Worm (Caenorhabditis elegans) whole organism, young adult: Measurements from ENCODE around the gene W01D2.3.

Experiments
- B0261.1 ChIP-seq: sonication (generic microtip); optimal IDR thresholded peaks from 2 replicates; lab custom pipeline; 2016; ENCODE audit warnings: mild to moderate bottlenecking, missing genetic modification characterization, moderate library complexity, missing compliant biosample characterization
- C06A6.2 ChIP-seq: fragments of 200-800 bp; sonication (Bioruptor generic); conservative IDR thresholded peaks from 2 replicates; pipeline ENCODE4 v1.3.6; 2022; ENCODE audit warnings: missing genetic modification characterization, missing compliant biosample characterization
- D2030.7 ChIP-seq: fragments of 200-800 bp; sonication (Bioruptor generic); IDR thresholded peaks from 2 replicates; pipeline ENCODE4 v1.3.6; 2022; ENCODE audit warnings: missing genetic modification reagents, missing genetic modification characterization, missing compliant biosample characterization
- F10E7.11 ChIP-seq: sonication (generic microtip); optimal IDR thresholded peaks from 2 replicates; lab custom pipeline; 2017; ENCODE audit warnings: mild to moderate bottlenecking, missing genetic modification characterization, moderate library complexity, missing compliant biosample characterization
- F33H1.4 ChIP-seq: fragments of 200-800 bp; sonication (Bioruptor generic); IDR thresholded peaks from 2 replicates; pipeline ENCODE4 v1.3.6; 2022; ENCODE audit warnings: missing genetic modification reagents, missing genetic modification characterization, missing compliant biosample characterization
- F37B4.10 ChIP-seq: fragments of 200-800 bp; sonication (Bioruptor generic); IDR thresholded peaks from 2 replicates; pipeline ENCODE4 v1.3.6; 2022; ENCODE audit warnings: missing genetic modification characterization, missing compliant biosample characterization
- F57C9.4 ChIP-seq: sonication (generic microtip); optimal IDR thresholded peaks from 2 replicates; lab custom pipeline; 2017; ENCODE audit warnings: mild to moderate bottlenecking, missing genetic modification characterization, missing compliant biosample characterization
- Y56A3A.18 ChIP-seq: fragments of 200-800 bp; sonication (Bioruptor generic); IDR thresholded peaks from 2 replicates; pipeline ENCODE4 v1.3.6; 2022; ENCODE audit warnings: missing genetic modification reagents, missing genetic modification characterization, missing compliant biosample characterization
- Y67H2A.10 ChIP-seq: fragments of 200-800 bp; sonication (Bioruptor generic); conservative IDR thresholded peaks from 2 replicates; pipeline ENCODE4 v1.3.6; 2022; ENCODE audit warnings: missing genetic modification reagents, missing genetic modification characterization, missing compliant biosample characterization
- ZK185.1 ChIP-seq: sonication (generic microtip); optimal IDR thresholded peaks from 2 replicates; lab custom pipeline; 2016; ENCODE audit warnings: mild to moderate bottlenecking, missing genetic modification characterization, missing compliant biosample characterization; ENCODE audit not compliant: poor library complexity, severe bottlenecking
- atf-7 ChIP-seq: sonication (generic microtip); optimal IDR thresholded peaks from 2 replicates; lab custom pipeline; 2017; ENCODE audit warnings: mild to moderate bottlenecking, missing genetic modification characterization, missing compliant biosample characterization
- attf-5 ChIP-seq: fragments of 200-800 bp; sonication (Bioruptor generic); optimal IDR thresholded peaks from 2 replicates; lab custom pipeline; 2018; ENCODE audit warnings: mild to moderate bottlenecking, missing genetic modification characterization, missing compliant biosample characterization
- ccch-3 ChIP-seq: fragments of 200-800 bp; sonication (Bioruptor generic); optimal IDR thresholded peaks from 2 replicates; lab custom pipeline; 2018; ENCODE audit warnings: mild to moderate bottlenecking, missing genetic modification characterization, missing compliant biosample characterization
- cebp-1 ChIP-seq, 2 experiments: fragments of 200-800 bp in 1 of 2; sonication (Bioruptor generic) in 1 of 2; sonication (generic microtip) in 1 of 2; IDR thresholded peaks in 1 of 2; optimal IDR thresholded peaks in 1 of 2; 2 replicates each; pipeline versions ENCODE4 v1.3.6 to Lab custom; 2017 to 2022; ENCODE audit warnings: missing compliant biosample characterization in 2 of 2, missing genetic modification characterization in 2 of 2, mild to moderate bottlenecking in 1 of 2, missing genetic modification reagents in 1 of 2, moderate library complexity in 1 of 2
- ceh-91 ChIP-seq: fragments of 200-800 bp; sonication (Bioruptor generic); IDR thresholded peaks from 2 replicates; pipeline ENCODE4 v1.3.6; 2022; ENCODE audit warnings: missing genetic modification reagents, missing genetic modification characterization, missing compliant biosample characterization
- dpl-1 ChIP-seq: fragments of 150-350 bp; optimal IDR thresholded peaks from 2 replicates; lab custom pipeline; 2014; ENCODE audit warnings: missing biosample characterization, missing genetic modification reagents, missing genetic modification characterization
- efl-1 ChIP-seq: fragments of 150-350 bp; optimal IDR thresholded peaks from 2 replicates; lab custom pipeline; 2014; ENCODE audit warnings: missing biosample characterization, missing genetic modification reagents, missing genetic modification characterization
- egrh-3 ChIP-seq: fragments of 200-800 bp; sonication (Bioruptor generic); IDR thresholded peaks from 2 replicates; pipeline ENCODE4 v1.3.6; 2022; ENCODE audit warnings: missing genetic modification reagents, missing genetic modification characterization, missing compliant biosample characterization
- him-1 ChIP-seq: sonication (generic microtip); optimal IDR thresholded peaks from 2 replicates; lab custom pipeline; 2016; ENCODE audit warnings: missing genotype, missing genetic modification reagents, missing genetic modification characterization, missing compliant biosample characterization
- hmg-1.2 ChIP-seq: fragments of 200-800 bp; sonication (Bioruptor generic); IDR thresholded peaks from 2 replicates; pipeline ENCODE4 v1.3.6; 2022; ENCODE audit warnings: missing genetic modification reagents, missing genetic modification characterization, missing compliant biosample characterization
- lin-54 ChIP-seq: fragments of 200-800 bp; sonication (Bioruptor generic); optimal IDR thresholded peaks from 2 replicates; lab custom pipeline; 2018; ENCODE audit warnings: mild to moderate bottlenecking, missing genetic modification characterization, missing compliant biosample characterization
- lsl-1 ChIP-seq: fragments of 200-800 bp; sonication (Bioruptor generic); optimal IDR thresholded peaks from 2 replicates; lab custom pipeline; 2018; ENCODE audit warnings: mild to moderate bottlenecking, missing genetic modification characterization, moderate library complexity, missing compliant biosample characterization
- madf-10 ChIP-seq: sonication (generic microtip); optimal IDR thresholded peaks from 2 replicates; lab custom pipeline; 2016; ENCODE audit warnings: mild to moderate bottlenecking, missing genetic modification characterization, missing compliant biosample characterization
- madf-6 ChIP-seq: fragments of 200-800 bp; sonication (Bioruptor generic); IDR thresholded peaks from 2 replicates; pipeline ENCODE4 v1.3.6; 2022; ENCODE audit warnings: missing genetic modification reagents, missing genetic modification characterization, missing compliant biosample characterization
- madf-8 ChIP-seq: fragments of 200-800 bp; sonication (Bioruptor generic); conservative IDR thresholded peaks from 2 replicates; pipeline ENCODE4 v1.3.6; 2022; ENCODE audit warnings: missing genetic modification reagents, missing genetic modification characterization, missing compliant biosample characterization
- rec-8 ChIP-seq, 2 experiments: sonication (generic microtip); optimal IDR thresholded peaks; 2 replicates each; lab custom pipeline; 2016; ENCODE audit warnings: mild to moderate bottlenecking in 2 of 2, missing genetic modification characterization in 2 of 2, missing genetic modification reagents in 2 of 2, missing genotype in 2 of 2, missing biosample characterization in 1 of 2, missing compliant biosample characterization in 1 of 2, moderate library complexity in 1 of 2
- sdz-38 ChIP-seq: sonication (generic microtip); optimal IDR thresholded peaks from 2 replicates; lab custom pipeline; 2016; ENCODE audit warnings: missing genotype, missing genetic modification characterization, missing compliant biosample characterization
- sea-2 ChIP-seq: fragments of 200-800 bp; sonication (Bioruptor generic); IDR thresholded peaks from 2 replicates; pipeline ENCODE4 v1.3.6; 2022; ENCODE audit warnings: missing genetic modification characterization, missing compliant biosample characterization
- snpc-1.1 ChIP-seq: sonication (generic microtip); optimal IDR thresholded peaks from 2 replicates; lab custom pipeline; 2017; ENCODE audit warnings: missing genetic modification characterization, mild to moderate bottlenecking, missing compliant biosample characterization, antibody characterized with exemption, moderate library complexity, missing genotype, missing genetic modification reagents; ENCODE audit not compliant: insufficient read depth
- snpc-4 ChIP-seq, 5 experiments: fragments of 150-350 bp in 1 of 5; sonication (generic microtip) in 4 of 5; optimal IDR thresholded peaks; 2 replicates each; lab custom pipeline; 2014 to 2018; ENCODE audit warnings: missing genetic modification characterization in 5 of 5, missing biosample characterization in 3 of 5, antibody characterized with exemption in 2 of 5, mild to moderate bottlenecking in 2 of 5, missing compliant biosample characterization in 2 of 5, missing genotype in 2 of 5, moderate library complexity in 2 of 5, missing genetic modification reagents in 1 of 5
- somi-1 ChIP-seq: fragments of 200-800 bp; sonication (Bioruptor generic); optimal IDR thresholded peaks from 2 replicates; lab custom pipeline; 2018; ENCODE audit warnings: mild to moderate bottlenecking, missing genetic modification characterization, missing compliant biosample characterization
- tlf-1 ChIP-seq: fragments of 200-800 bp; sonication (Bioruptor generic); optimal IDR thresholded peaks from 2 replicates; lab custom pipeline; 2018; ENCODE audit warnings: mild to moderate bottlenecking, missing genetic modification characterization, missing compliant biosample characterization
- xnd-1 ChIP-seq: sonication (generic microtip); optimal IDR thresholded peaks from 2 replicates; lab custom pipeline; 2016; ENCODE audit warnings: missing genotype, missing genetic modification reagents, missing genetic modification characterization, missing compliant biosample characterization
- zfh-2 ChIP-seq: fragments of 200-800 bp; sonication (Bioruptor generic); conservative IDR thresholded peaks from 2 replicates; pipeline ENCODE4 v1.3.6; 2022; ENCODE audit warnings: missing genetic modification reagents, missing genetic modification characterization, missing compliant biosample characterization
- ztf-3 ChIP-seq: fragments of 200-800 bp; sonication (Bioruptor generic); optimal IDR thresholded peaks from 2 replicates; lab custom pipeline; 2018; ENCODE audit warnings: mild to moderate bottlenecking, missing genetic modification characterization, missing compliant biosample characterization

The W01D2.3 gene

DNA sequence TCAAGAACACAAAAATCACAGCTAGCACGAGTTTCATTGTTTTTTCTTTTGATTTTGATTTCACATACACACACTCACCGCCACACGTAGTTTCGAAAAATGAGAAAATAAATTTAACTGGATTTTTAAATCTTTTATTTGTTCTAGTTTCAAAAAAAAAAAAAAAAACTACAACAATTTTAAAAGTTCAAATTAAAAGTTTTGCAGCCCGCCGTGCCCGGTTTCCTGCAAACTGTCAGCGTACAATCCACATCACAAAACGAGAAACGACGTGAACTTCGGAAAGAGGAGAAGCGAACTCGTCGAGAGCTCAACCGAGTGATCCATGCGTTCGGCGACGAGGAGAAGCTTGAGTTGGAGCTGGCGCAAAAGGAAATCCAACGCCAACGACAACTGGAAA, 46.4 kb downstream of the W01D2.3 start, which contains the start of gene Y54E2A.5:
Gene Y54E2A.5, minus strand, starts transcription at position 101 of the 400 bp plus-strand sequence.
- TF ChIP-seq C06A6.2 (GFP tag; lab: Robert Waterston, UW) = no peak
- TF ChIP-seq F10E7.11 = no peak
- TF ChIP-seq Y56A3A.18 = no peak
- TF ChIP-seq snpc-4 (GFP tag; optimal IDR thresholded peaks at IDR 0.05; lab: Kevin White, UChicago) = no peak
- no peak for TF ChIP-seq snpc-4 (tag; optimal IDR thresholded peaks at IDR 0.05; lab: Kevin White, UChicago)
- no peak for TF ChIP-seq tlf-1 (GFP tag; lab: Kevin White, UChicago)
- no peak for TF ChIP-seq F33H1.4 (GFP tag; lab: Robert Waterston, UW)
- no peak for TF ChIP-seq B0261.1 (tag; lab: Kevin White, UChicago)
- no peak for TF ChIP-seq attf-5
- TF ChIP-seq ccch-3 (GFP tag; lab: Kevin White, UChicago) = no peak
- no peak for TF ChIP-seq F57C9.4
- no peak for TF ChIP-seq Y67H2A.10 (GFP tag; lab: Robert Waterston, UW)
- no peak for TF ChIP-seq him-1 (tag; lab: Kevin White, UChicago)
- no peak for TF ChIP-seq atf-7 (tag; lab: Kevin White, UChicago)

DNA sequence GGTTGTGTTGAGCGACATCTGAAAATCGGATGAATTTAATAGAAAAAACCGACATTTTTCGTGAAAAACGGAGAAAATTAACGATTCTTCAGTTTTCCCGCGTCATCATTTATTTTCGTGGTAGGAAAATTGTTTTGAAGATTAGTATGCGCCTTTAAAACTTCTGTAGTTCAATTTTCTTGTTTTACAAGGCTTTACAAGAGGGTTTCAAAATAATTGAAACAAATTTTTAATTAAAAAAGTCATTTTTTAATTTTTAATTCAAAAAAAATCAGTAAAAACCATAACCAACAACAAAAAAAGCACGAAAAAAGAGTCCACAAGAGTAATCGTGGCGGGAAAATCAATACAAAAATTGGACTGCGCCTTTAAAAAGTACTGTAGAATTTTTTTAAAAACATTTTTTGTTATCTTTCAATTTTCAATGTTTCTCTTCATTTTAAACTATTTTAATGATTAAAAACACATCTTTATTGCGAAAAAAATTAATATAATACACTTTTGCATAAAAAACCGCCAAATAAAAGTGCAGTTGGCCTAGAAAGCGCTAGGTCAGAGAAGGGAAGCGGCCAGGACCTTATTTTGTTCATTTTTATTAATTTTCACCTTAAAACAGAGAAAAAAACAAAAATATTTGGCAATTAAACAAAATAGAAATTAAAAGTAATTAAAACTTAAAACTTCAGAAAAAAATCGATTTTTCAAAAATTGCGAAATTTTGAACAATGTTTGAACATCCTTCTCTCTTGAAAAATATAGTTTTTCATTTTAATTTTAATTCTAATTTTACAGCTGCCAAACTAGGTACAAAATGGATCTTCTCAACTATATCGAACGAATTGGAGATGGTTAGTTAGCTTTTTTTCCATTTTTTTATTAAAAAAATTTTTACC, 50.0 kb downstream of the W01D2.3 start, which contains the start of the genes tac-1 and Y54E2A.4:
Gene tac-1, minus strand, starts transcription at position 20 of the 893 bp plus-strand sequence.
Gene Y54E2A.4, plus strand, starts transcription at position 765 of the 893 bp plus-strand sequence.
- TF ChIP-seq lsl-1 (GFP tag; lab: Kevin White, UChicago) (peak; percentile 94), ZK185.1 (tag; lab: Kevin White, UChicago) (no peak), hmg-1.2 (GFP tag; lab: Robert Waterston, UW) (no peak), D2030.7 (GFP tag; lab: Robert Waterston, UW) (peak; percentile 35; the same call in 1 of the 2 replicates), madf-6 (peak; percentile 84), xnd-1 (tag; lab: Kevin White, UChicago) (peak; percentile 86), efl-1 (GFP tag; lab: Kevin White, UChicago) (peak; percentile 74), cebp-1 (GFP tag; IDR thresholded peaks at IDR 0.05; lab: Robert Waterston, UW) (no peak), cebp-1 (tag; optimal IDR thresholded peaks at IDR 0.05; lab: Kevin White, UChicago) (peak; percentile 78), atf-7 (tag; lab: Kevin White, UChicago) (no peak), F33H1.4 (GFP tag; lab: Robert Waterston, UW) (peak; percentile 85), lin-54 (peak; percentile 6), dpl-1 (GFP tag; lab: Kevin White, UChicago) (peak; percentile 21), ceh-91 (GFP tag; lab: Robert Waterston, UW) (peak; percentile 53; the same call in 1 of the 2 replicates), tlf-1 (GFP tag; lab: Kevin White, UChicago) (peak; percentile 47), madf-8 (GFP tag; lab: Robert Waterston, UW) (peak; percentile 66), rec-8 (tag; optimal IDR thresholded peaks at IDR 0.05; lab: Kevin White, UChicago) (no peak), snpc-1.1 (tag; lab: Kevin White, UChicago) (peak; percentile 26)
- TF ChIP-seq, all 124 proteins: peak for 13

DNA sequence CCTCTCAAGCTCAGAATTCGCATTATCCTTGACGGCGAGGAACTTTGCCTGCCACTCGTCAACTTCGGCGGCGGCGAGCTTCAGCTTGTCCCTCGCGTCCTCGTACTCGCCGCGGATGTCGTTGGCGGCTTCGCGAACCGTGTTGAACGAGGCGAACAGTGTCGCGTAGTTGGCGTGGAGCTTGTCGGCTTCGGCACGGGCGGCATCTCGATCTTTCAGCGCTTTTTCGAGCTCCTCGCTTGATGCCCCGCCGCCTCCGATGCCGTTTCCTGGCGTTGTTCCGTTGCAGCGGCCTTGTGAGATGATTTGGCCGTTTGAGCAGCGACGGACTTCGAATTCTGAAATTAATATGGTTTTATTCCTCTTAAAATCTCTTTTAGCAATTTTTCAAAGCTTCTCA, 50.9 kb downstream of the W01D2.3 start:
- no peak for TF ChIP-seq sea-2 (GFP tag; lab: Robert Waterston, UW)
- TF ChIP-seq somi-1 (GFP tag; lab: Kevin White, UChicago) = no peak
- no peak for TF ChIP-seq madf-10 (tag; lab: Kevin White, UChicago)
- no peak for TF ChIP-seq sdz-38 (tag; lab: Kevin White, UChicago)
- peak; percentile 79; the same call in 1 of the 2 replicates for TF ChIP-seq egrh-3 (GFP tag; lab: Robert Waterston, UW)
- TF ChIP-seq ztf-3 (GFP tag; lab: Kevin White, UChicago) = no peak
- TF ChIP-seq F37B4.10 (GFP tag; lab: Robert Waterston, UW) = no peak
- TF ChIP-seq zfh-2 (GFP tag; lab: Robert Waterston, UW) = peak; percentile 89
